Worm (Caenorhabditis elegans) whole organism, L4 larva: ENCODE results near the gene fipr-8.

ENCODE experiments used
- F10B5.3 ChIP-seq: sonication (generic microtip); optimal IDR thresholded peaks from 2 replicates; lab custom pipeline; 2016; ENCODE audit warnings: mild to moderate bottlenecking, missing genetic modification characterization, missing compliant biosample characterization
- F26F4.8 ChIP-seq: fragments of 200-800 bp; sonication (Bioruptor generic); conservative IDR thresholded peaks from 2 replicates; pipeline ENCODE4 v1.3.6; 2022; ENCODE audit warnings: missing genetic modification characterization, missing compliant biosample characterization
- F37D6.2 ChIP-seq: sonication (generic microtip); optimal IDR thresholded peaks from 2 replicates; lab custom pipeline; 2016; ENCODE audit warnings: mild to moderate bottlenecking, missing genetic modification characterization, missing compliant biosample characterization
- R02D3.7 ChIP-seq: fragments of 150-350 bp; sonication (generic microtip); optimal IDR thresholded peaks from 3 replicates; lab custom pipeline; 2014; ENCODE audit warnings: missing biosample characterization, missing genetic modification characterization
- T20F7.1 ChIP-seq: fragments of 200-800 bp; sonication (Bioruptor generic); optimal IDR thresholded peaks from 2 replicates; lab custom pipeline; 2018; ENCODE audit warnings: mild to moderate bottlenecking, missing genetic modification characterization, missing compliant biosample characterization
- Y48G9A.11 ChIP-seq: fragments of 200-800 bp; sonication (Bioruptor generic); IDR thresholded peaks from 2 replicates; pipeline ENCODE4 v1.3.6; 2022; ENCODE audit warnings: missing genetic modification reagents, missing genetic modification characterization, missing compliant biosample characterization
- Y75B8A.6 ChIP-seq: fragments of 200-800 bp; sonication (Bioruptor generic); IDR thresholded peaks from 2 replicates; pipeline ENCODE4 v1.3.6; 2022; ENCODE audit warnings: missing genetic modification reagents, missing genetic modification characterization, missing compliant biosample characterization
- ZK546.5 ChIP-seq, 2 experiments: sonication (generic microtip); optimal IDR thresholded peaks; 2 replicates each; lab custom pipeline; 2017; ENCODE audit warnings: missing biosample characterization in 2 of 2, missing genetic modification characterization in 2 of 2
- aha-1 ChIP-seq: fragments of 150-350 bp; peaks from one replicate; lab custom pipeline; 2014; ENCODE audit warnings: missing biosample characterization, missing genetic modification characterization
- aly-2 ChIP-seq: sonication (generic microtip); optimal IDR thresholded peaks from 2 replicates; lab custom pipeline; 2018; ENCODE audit warnings: missing biosample characterization, missing genetic modification characterization
- ama-1 ChIP-seq: fragments of 150-350 bp; optimal IDR thresholded peaks from 2 replicates; lab custom pipeline; 2014; ENCODE audit warnings: inconsistent platforms, mixed read lengths
- arid-1 ChIP-seq: fragments of 200-800 bp; sonication (Bioruptor generic); conservative IDR thresholded peaks from 2 replicates; pipeline ENCODE4 v1.3.6; 2022; ENCODE audit warnings: missing genetic modification reagents, missing genetic modification characterization, missing compliant biosample characterization
- ceh-20 ChIP-seq: fragments of 200-800 bp; sonication (Bioruptor generic); IDR thresholded peaks from 2 replicates; pipeline ENCODE4 v1.3.6; 2022; ENCODE audit warnings: missing genetic modification reagents, missing genetic modification characterization, missing compliant biosample characterization
- daf-12 ChIP-seq: fragments of 150-350 bp; optimal IDR thresholded peaks from 2 replicates; lab custom pipeline; 2014; ENCODE audit warnings: missing biosample characterization, missing genetic modification reagents, missing genetic modification characterization
- dmd-6 ChIP-seq: fragments of 200-800 bp; sonication (Bioruptor generic); IDR thresholded peaks from 2 replicates; pipeline ENCODE4 v1.3.6; 2022; ENCODE audit warnings: missing genetic modification reagents, missing genetic modification characterization, missing compliant biosample characterization
- dmd-9 ChIP-seq: fragments of 200-800 bp; sonication (Bioruptor generic); IDR thresholded peaks from 2 replicates; pipeline ENCODE4 v1.3.6; 2022; ENCODE audit warnings: missing genetic modification reagents, missing genetic modification characterization, missing compliant biosample characterization
- duxl-1 ChIP-seq: sonication (generic microtip); optimal IDR thresholded peaks from 2 replicates; lab custom pipeline; 2016; ENCODE audit warnings: mild to moderate bottlenecking, missing genetic modification characterization, moderate library complexity, missing compliant biosample characterization; ENCODE audit not compliant: poor library complexity
- egl-43 ChIP-seq: fragments of 200-800 bp; sonication (Bioruptor generic); IDR thresholded peaks from 2 replicates; pipeline ENCODE4 v1.3.6; 2022; ENCODE audit warnings: missing genetic modification reagents, missing genetic modification characterization, missing compliant biosample characterization
- fkh-10 ChIP-seq: fragments of 150-350 bp; optimal IDR thresholded peaks from 2 replicates; lab custom pipeline; 2014; ENCODE audit warnings: missing biosample characterization, missing genetic modification reagents, missing genetic modification characterization
- fos-1 ChIP-seq: fragments of 150-350 bp; optimal IDR thresholded peaks from 2 replicates; lab custom pipeline; 2014; ENCODE audit warnings: missing biosample characterization, missing genetic modification characterization
- hif-1 ChIP-seq, 2 experiments: sonication (generic microtip); optimal IDR thresholded peaks; 2 replicates each; lab custom pipeline; 2016 to 2017; ENCODE audit warnings: missing compliant biosample characterization in 2 of 2, missing genetic modification characterization in 2 of 2, missing genetic modification reagents in 2 of 2, missing genotype in 2 of 2, mild to moderate bottlenecking in 1 of 2
- hmg-1.1 ChIP-seq: fragments of 200-800 bp; sonication (Bioruptor generic); IDR thresholded peaks from 2 replicates; pipeline ENCODE4 v1.3.6; 2022; ENCODE audit warnings: missing genetic modification reagents, missing genetic modification characterization, missing compliant biosample characterization
- lim-7 ChIP-seq: fragments of 200-800 bp; sonication (Bioruptor generic); IDR thresholded peaks from 2 replicates; pipeline ENCODE4 v1.3.6; 2022; ENCODE audit warnings: missing genetic modification characterization, missing compliant biosample characterization
- lin-1 ChIP-seq: fragments of 200-800 bp; sonication (Bioruptor generic); IDR thresholded peaks from 2 replicates; pipeline ENCODE4 v1.3.6; 2022; ENCODE audit warnings: missing genetic modification reagents, missing genetic modification characterization, missing compliant biosample characterization
- lin-15B ChIP-seq: fragments of 150-350 bp; sonication (generic microtip); optimal IDR thresholded peaks from 3 replicates; lab custom pipeline; 2014; ENCODE audit warnings: missing biosample characterization, missing genetic modification characterization
- lin-39 ChIP-seq: fragments of 150-350 bp; optimal IDR thresholded peaks from 2 replicates; lab custom pipeline; 2014; ENCODE audit warnings: missing biosample characterization, missing genetic modification reagents, missing genetic modification characterization
- madf-5 ChIP-seq, 2 experiments: fragments of 200-800 bp; sonication (Bioruptor generic); IDR thresholded peaks; 2 replicates each; pipeline ENCODE4 v1.3.6; 2022; ENCODE audit warnings: missing compliant biosample characterization in 2 of 2, missing genetic modification characterization in 2 of 2
- madf-9 ChIP-seq: fragments of 200-800 bp; sonication (Bioruptor generic); conservative IDR thresholded peaks from 2 replicates; pipeline ENCODE4 v1.3.6; 2022; ENCODE audit warnings: missing genetic modification reagents, missing genetic modification characterization, missing compliant biosample characterization
- mdl-1 ChIP-seq, 2 experiments: fragments of 150-350 bp in 1 of 2; sonication (generic microtip) in 1 of 2; optimal IDR thresholded peaks; 2 replicates each; lab custom pipeline; 2014 to 2017; ENCODE audit warnings: missing biosample characterization in 2 of 2, missing genetic modification characterization in 2 of 2
- mep-1 ChIP-seq: fragments of 150-350 bp; sonication (generic microtip); optimal IDR thresholded peaks from 3 replicates; lab custom pipeline; 2014; ENCODE audit warnings: missing biosample characterization, missing genetic modification characterization
- mes-2 ChIP-seq: sonication (generic microtip); optimal IDR thresholded peaks from 2 replicates; lab custom pipeline; 2016; ENCODE audit warnings: missing genotype, mild to moderate bottlenecking, missing genetic modification characterization, missing compliant biosample characterization; ENCODE audit not compliant: poor library complexity, severe bottlenecking
- mxl-3 ChIP-seq: fragments of 200-800 bp; sonication (Bioruptor generic); optimal IDR thresholded peaks from 2 replicates; lab custom pipeline; 2018; ENCODE audit warnings: mild to moderate bottlenecking, missing genetic modification characterization, missing compliant biosample characterization
- nhr-10 ChIP-seq: fragments of 150-350 bp; optimal IDR thresholded peaks from 2 replicates; lab custom pipeline; 2014; ENCODE audit warnings: missing biosample characterization, missing genetic modification characterization
- nhr-102 ChIP-seq: sonication (generic microtip); optimal IDR thresholded peaks from 2 replicates; lab custom pipeline; 2016; ENCODE audit warnings: mild to moderate bottlenecking, missing genetic modification characterization, moderate library complexity, missing compliant biosample characterization
- nhr-11 ChIP-seq: fragments of 150-350 bp; optimal IDR thresholded peaks from 2 replicates; lab custom pipeline; 2014; ENCODE audit warnings: missing biosample characterization, missing genetic modification characterization
- nhr-237 ChIP-seq: sonication (generic microtip); optimal IDR thresholded peaks from 2 replicates; lab custom pipeline; 2017; ENCODE audit warnings: missing biosample characterization, missing genetic modification characterization
- nhr-28 ChIP-seq: fragments of 150-350 bp; optimal IDR thresholded peaks from 2 replicates; lab custom pipeline; 2014; ENCODE audit warnings: missing biosample characterization, missing genetic modification characterization
- nhr-41 ChIP-seq: fragments of 200-800 bp; sonication (Bioruptor generic); IDR thresholded peaks from 2 replicates; pipeline ENCODE4 v1.3.6; 2022; ENCODE audit warnings: missing genetic modification reagents, missing genetic modification characterization, missing compliant biosample characterization
- nhr-42 ChIP-seq: fragments of 200-800 bp; sonication (Bioruptor generic); IDR thresholded peaks from 2 replicates; pipeline ENCODE4 v1.3.6; 2022; ENCODE audit warnings: missing genetic modification characterization, missing compliant biosample characterization
- nhr-48 ChIP-seq: sonication (generic microtip); optimal IDR thresholded peaks from 2 replicates; lab custom pipeline; 2016; ENCODE audit warnings: mild to moderate bottlenecking, missing genetic modification characterization, missing compliant biosample characterization
- nhr-76 ChIP-seq: fragments of 150-350 bp; optimal IDR thresholded peaks from 2 replicates; lab custom pipeline; 2014; ENCODE audit warnings: missing biosample characterization, missing genetic modification characterization
- pha-4 ChIP-seq, 2 experiments: fragments of 150-350 bp in 1 of 2; fragments of 200-800 bp in 1 of 2; sonication (Bioruptor generic) in 1 of 2; IDR thresholded peaks in 1 of 2; optimal IDR thresholded peaks in 1 of 2; 2 replicates each; pipeline versions ENCODE4 v1.3.6 to Lab custom; 2014 to 2022; ENCODE audit warnings: missing genetic modification characterization in 2 of 2, missing genetic modification reagents in 2 of 2, missing biosample characterization in 1 of 2, missing compliant biosample characterization in 1 of 2
- rbr-2 ChIP-seq: sonication (generic microtip); optimal IDR thresholded peaks from 2 replicates; lab custom pipeline; 2016; ENCODE audit warnings: missing genotype, missing genetic modification characterization, missing compliant biosample characterization
- sdz-12 ChIP-seq: fragments of 200-800 bp; sonication (Bioruptor generic); optimal IDR thresholded peaks from 2 replicates; lab custom pipeline; 2018; ENCODE audit warnings: mild to moderate bottlenecking, missing genetic modification characterization, missing compliant biosample characterization
- skn-1 ChIP-seq: fragments of 150-350 bp; optimal IDR thresholded peaks from 2 replicates; lab custom pipeline; 2014; ENCODE audit warnings: missing biosample characterization, missing genetic modification characterization
- snpc-4 ChIP-seq: fragments of 150-350 bp; optimal IDR thresholded peaks from 2 replicates; lab custom pipeline; 2014; ENCODE audit warnings: missing biosample characterization, missing genetic modification characterization
- tag-97 ChIP-seq: fragments of 200-800 bp; sonication (Bioruptor generic); IDR thresholded peaks from 2 replicates; pipeline ENCODE4 v1.3.6; 2022; ENCODE audit warnings: missing genetic modification characterization, missing compliant biosample characterization
- unc-39 ChIP-seq: sonication (generic microtip); optimal IDR thresholded peaks from 2 replicates; lab custom pipeline; 2017; ENCODE audit warnings: missing biosample characterization, missing genetic modification characterization
- unc-62 ChIP-seq, 3 experiments: fragments of 150-350 bp in 1 of 3; sonication (generic microtip); optimal IDR thresholded peaks in 2 of 3; peaks in 1 of 3; 1 replicate in 1 of 3; 2 replicates in 2 of 3; lab custom pipeline; 2014 to 2017; ENCODE audit warnings: missing biosample characterization in 3 of 3, missing genetic modification characterization in 3 of 3, missing genetic modification reagents in 3 of 3, missing genotype in 1 of 3
- vab-7 ChIP-seq: fragments of 200-800 bp; sonication (Bioruptor generic); IDR thresholded peaks from 2 replicates; pipeline ENCODE4 v1.3.6; 2022; ENCODE audit warnings: missing genetic modification reagents, missing genetic modification characterization, missing compliant biosample characterization
- zfp-3 ChIP-seq: fragments of 200-800 bp; sonication (Bioruptor generic); conservative IDR thresholded peaks from 2 replicates; pipeline ENCODE4 v1.3.6; 2022; ENCODE audit warnings: missing genetic modification reagents, missing genetic modification characterization, missing compliant biosample characterization

Gene fipr-8

DNA sequence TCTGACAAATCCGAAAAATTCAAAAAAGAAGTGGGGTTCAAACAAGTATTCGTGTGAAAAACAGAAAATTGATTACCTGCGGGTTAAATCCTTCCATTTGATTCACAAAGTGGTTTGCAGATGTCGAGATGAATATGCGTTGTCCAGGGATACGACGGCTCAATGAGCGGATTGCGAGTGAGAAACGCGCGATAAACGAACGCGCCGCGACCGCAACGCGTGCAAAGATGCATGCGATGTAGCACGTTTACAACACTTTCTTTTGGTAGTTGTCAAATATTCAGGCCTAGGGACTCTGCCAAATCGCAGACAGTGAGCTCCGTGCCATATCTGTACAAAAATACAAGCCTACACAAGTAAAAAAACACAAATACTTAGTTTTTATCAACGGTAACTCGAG, 1.1 kb downstream of the fipr-8 start, which contains the start of gene fubl-1 (continued):
- no peak for TF ChIP-seq dmd-9 (GFP tag; lab: Robert Waterston, UW)
- no peak for TF ChIP-seq arid-1 (GFP tag; lab: Robert Waterston, UW)
- TF ChIP-seq daf-12 (tag; lab: Kevin White, UChicago) = no peak
- no peak for TF ChIP-seq madf-5 (GFP tag; IDR thresholded peaks at IDR 0.05; lab: Robert Waterston, UW)
- no peak for TF ChIP-seq madf-9 (GFP tag; lab: Robert Waterston, UW)
- TF ChIP-seq lin-15B (tag; lab: Kevin White, UChicago) = no peak
- no peak for TF ChIP-seq lin-39 (tag; lab: Kevin White, UChicago)
- TF ChIP-seq mep-1 (tag; lab: Kevin White, UChicago) = no peak
- TF ChIP-seq unc-62 (GFP tag; optimal IDR thresholded peaks at IDR 0.05 in 1 of 2; lab: Kevin White, UChicago) = peak in 1 of 2 experiments; percentile 28
- TF ChIP-seq unc-62 (tag; optimal IDR thresholded peaks at IDR 0.05; lab: Kevin White, UChicago) = no peak
- TF ChIP-seq mdl-1 (tag; optimal IDR thresholded peaks at IDR 0.05; lab: Kevin White, UChicago) = no peak
- TF ChIP-seq ama-1 (lab: Kevin White, UChicago) = peak; percentile 75
- TF ChIP-seq hmg-1.1 (GFP tag; lab: Robert Waterston, UW) = no peak
- TF ChIP-seq aly-2 = no peak
- TF ChIP-seq ceh-20 (GFP tag; lab: Robert Waterston, UW) = no peak
- no peak for TF ChIP-seq egl-43
- no peak for TF ChIP-seq nhr-102 (tag; lab: Kevin White, UChicago)
- TF ChIP-seq F26F4.8 = no peak
- TF ChIP-seq Y75B8A.6 (GFP tag; lab: Robert Waterston, UW) = no peak
- no peak for TF ChIP-seq R02D3.7 (tag; lab: Kevin White, UChicago)
- no peak for TF ChIP-seq ZK546.5 (tag; optimal IDR thresholded peaks at IDR 0.05; lab: Kevin White, UChicago)
- no peak for TF ChIP-seq lin-1 (GFP tag; lab: Robert Waterston, UW)
- no peak for TF ChIP-seq dmd-6 (GFP tag; lab: Robert Waterston, UW)
- no peak for TF ChIP-seq unc-39 (tag; lab: Kevin White, UChicago)
- TF ChIP-seq skn-1 (tag; lab: Kevin White, UChicago) = no peak
- peak; percentile 56 for TF ChIP-seq mes-2
- no peak for TF ChIP-seq snpc-4 (tag; lab: Kevin White, UChicago)
- TF ChIP-seq aha-1 (tag; lab: Kevin White, UChicago) = peak; percentile 82
- no peak for TF ChIP-seq fos-1 (tag; lab: Kevin White, UChicago)
- TF ChIP-seq T20F7.1 (GFP tag; lab: Kevin White, UChicago) = no peak
- no peak for TF ChIP-seq nhr-48 (tag; lab: Kevin White, UChicago)
- TF ChIP-seq nhr-42 = no peak
- TF ChIP-seq hif-1 (tag; optimal IDR thresholded peaks at IDR 0.05; lab: Kevin White, UChicago) = no peak
- TF ChIP-seq vab-7 = peak; percentile 39; the same call in 1 of the 2 replicates
- no peak for TF ChIP-seq duxl-1 (tag; lab: Kevin White, UChicago)
- no peak for TF ChIP-seq nhr-10 (tag; lab: Kevin White, UChicago)
- no peak for TF ChIP-seq F10B5.3 (tag; lab: Kevin White, UChicago)
- TF ChIP-seq nhr-41 (GFP tag; lab: Robert Waterston, UW) = no peak
- peak; percentile 40; the same call in 1 of the 2 replicates for TF ChIP-seq Y48G9A.11 (GFP tag; lab: Robert Waterston, UW)
- no peak for TF ChIP-seq rbr-2 (tag; lab: Kevin White, UChicago)
- TF ChIP-seq sdz-12 (GFP tag; lab: Kevin White, UChicago) = no peak
- TF ChIP-seq F37D6.2 = no peak
- TF ChIP-seq nhr-76 (tag; lab: Kevin White, UChicago) = no peak
- no peak for TF ChIP-seq fkh-10 (GFP tag; lab: Kevin White, UChicago)
- TF ChIP-seq lim-7 (GFP tag; lab: Robert Waterston, UW) = no peak
- TF ChIP-seq nhr-237 (tag; lab: Kevin White, UChicago) = no peak
- TF ChIP-seq mxl-3 = no peak
- no peak for TF ChIP-seq pha-4 (GFP tag; IDR thresholded peaks at IDR 0.05; lab: Robert Waterston, UW)
- no peak for TF ChIP-seq pha-4 (tag; optimal IDR thresholded peaks at IDR 0.05; lab: Kevin White, UChicago)
- TF ChIP-seq nhr-11 (tag; lab: Kevin White, UChicago) = no peak
- TF ChIP-seq zfp-3 (GFP tag; lab: Robert Waterston, UW) = no peak
- TF ChIP-seq nhr-28 (tag; lab: Kevin White, UChicago) = no peak
- no peak for TF ChIP-seq tag-97 (GFP tag; lab: Robert Waterston, UW)
